Fruit fly (Drosophila melanogaster) S2 (cell line): Measurements from ENCODE around the gene CG9921.

Experiments
- CG8478 ChIP-seq: fragments of >200 bp; optimal IDR thresholded peaks from 2 replicates; lab custom pipeline; 2018
- CTCF ChIP-seq, 2 experiments: fragments of >200 bp; optimal IDR thresholded peaks; 2 replicates each; lab custom pipeline; 2018

DNA sequence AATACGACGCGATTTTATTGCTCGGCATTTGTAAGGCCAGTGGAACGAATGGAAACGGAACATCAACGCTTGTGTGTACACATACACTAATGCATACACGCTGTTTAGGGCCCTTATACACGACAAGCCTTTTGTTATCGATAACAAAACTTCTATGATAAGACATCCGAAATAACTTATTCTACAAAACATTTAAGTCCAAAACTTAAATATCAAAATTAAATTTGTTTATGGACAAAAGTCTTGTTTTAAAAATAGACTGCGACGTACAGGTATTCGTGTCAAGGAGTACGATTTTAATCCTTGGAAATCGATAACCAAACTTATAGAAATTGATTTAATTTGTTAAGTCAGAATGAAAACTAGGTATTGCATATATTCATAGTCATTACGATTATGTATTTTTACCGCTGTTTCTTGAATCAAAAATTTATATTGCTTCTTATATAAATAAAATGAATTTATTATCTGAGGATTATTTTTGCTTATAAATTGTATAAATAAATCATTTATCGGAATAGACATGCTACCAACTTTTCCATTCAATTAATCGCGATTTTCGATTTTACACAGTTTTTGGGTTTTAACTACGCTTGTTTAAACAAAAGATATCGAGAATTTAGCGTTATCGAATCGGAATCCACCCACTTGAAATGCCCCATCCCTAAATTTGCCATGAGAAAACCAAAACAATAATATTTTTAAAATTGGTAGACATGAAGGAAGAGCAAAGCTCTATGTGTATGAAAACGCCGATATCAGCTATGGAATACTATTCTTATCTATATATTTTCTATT is 20.1 kb downstream of the CG9921 start, which contains the start of the genes CG9915 and SWIP:
- no peak for TF ChIP-seq CTCF (optimal IDR thresholded peaks at IDR 0.05; lab: Kevin White, UChicago)
- TF ChIP-seq CG8478 (lab: Kevin White, UChicago) = no peak
